Worm (Caenorhabditis elegans): Measurements from ENCODE around the gene nhr-162.

ce11 chrV:6982813-6983212, 8.9 kb downstream of the nhr-162 start, which contains the start of gene nhr-161:
- no peak for TF ChIP-seq egl-27 (tag; optimal IDR thresholded peaks at IDR 0.05)
- TF ChIP-seq blmp-1 (tag; optimal IDR thresholded peaks at IDR 0.05) = no peak
- no peak for TF ChIP-seq ama-1 (optimal IDR thresholded peaks at IDR 0.05)
- TF ChIP-seq nhr-28 (tag; optimal IDR thresholded peaks at IDR 0.05) = no peak
- TF ChIP-seq lir-3 (tag; optimal IDR thresholded peaks at IDR 0.05; ENCODE audit: poor library complexity) = no peak
- TF ChIP-seq elt-3 (tag; optimal IDR thresholded peaks at IDR 0.05) = no peak
